Fruit fly (Drosophila melanogaster) whole organism, embryonic: ENCODE data around the gene IntS10.
A peak's percentile ranks its signal among the peaks of the same experiment; 100 is the strongest.

Experiments used
- B-H1 ChIP-seq: fragments of 200-800 bp; sonication (Bioruptor generic); IDR thresholded peaks from 3 replicates; pipeline ENCODE4 v1.3.6; 2022; ENCODE audit warnings: missing biosample characterization, missing genetic modification characterization
- BEAF-32 ChIP-seq: fragments of 200-800 bp; sonication (Bioruptor generic); optimal IDR thresholded peaks from 3 replicates; lab custom pipeline; 2017; ENCODE audit warnings: missing biosample characterization, missing genetic modification characterization, mild to moderate bottlenecking, moderate library complexity, missing genetic modification reagents
- CG10431 ChIP-seq: fragments of 200-800 bp; sonication (Bioruptor generic); optimal IDR thresholded peaks from 3 replicates; lab custom pipeline; 2018; ENCODE audit warnings: missing biosample characterization, mild to moderate bottlenecking, missing genetic modification characterization
- CG10654 ChIP-seq: fragments of 200-800 bp; sonication (Bioruptor generic); optimal IDR thresholded peaks from 2 replicates; lab custom pipeline; 2016; ENCODE audit warnings: missing biosample characterization, missing genetic modification characterization
- CG11456 ChIP-seq: fragments of 200-800 bp; sonication (Bioruptor generic); IDR thresholded peaks from 3 replicates; pipeline ENCODE4 v1.3.6; 2022; ENCODE audit warnings: missing biosample characterization, missing genetic modification characterization
- CG11695 ChIP-seq: fragments of 200-800 bp; sonication (Bioruptor generic); IDR thresholded peaks from 3 replicates; pipeline ENCODE4 v1.3.6; 2022; ENCODE audit warnings: missing biosample characterization, missing genetic modification characterization
- CG1647 ChIP-seq: fragments of 200-800 bp; sonication (Bioruptor generic); optimal IDR thresholded peaks from 3 replicates; lab custom pipeline; 2016; ENCODE audit warnings: missing biosample characterization, missing genetic modification characterization
- CG16815 ChIP-seq: fragments of 200-800 bp; sonication (Bioruptor generic); optimal IDR thresholded peaks from 3 replicates; lab custom pipeline; 2017; ENCODE audit warnings: missing biosample characterization, mild to moderate bottlenecking, missing genetic modification characterization
- CG17802 ChIP-seq: fragments of 200-800 bp; sonication (Bioruptor generic); optimal IDR thresholded peaks from 2 replicates; lab custom pipeline; 2018; ENCODE audit warnings: missing biosample characterization, mild to moderate bottlenecking, missing genetic modification characterization, moderate library complexity
- CG1792 ChIP-seq: fragments of 200-800 bp; sonication (Bioruptor generic); optimal IDR thresholded peaks from 2 replicates; lab custom pipeline; 2016; ENCODE audit warnings: missing biosample characterization, missing genetic modification characterization
- CG2116 ChIP-seq: fragments of 200-800 bp; sonication (Bioruptor generic); optimal IDR thresholded peaks from 3 replicates; lab custom pipeline; 2018; ENCODE audit warnings: missing biosample characterization, mild to moderate bottlenecking, missing genetic modification characterization
- CG31224 ChIP-seq: fragments of 200-800 bp; sonication (Bioruptor generic); IDR thresholded peaks from 2 replicates; pipeline ENCODE4 v1.3.6; 2022; ENCODE audit warnings: missing biosample characterization, missing genetic modification characterization
- CG34422 ChIP-seq: fragments of 200-800 bp; sonication (Bioruptor generic); IDR thresholded peaks from 3 replicates; pipeline ENCODE4 v1.3.6; 2022; ENCODE audit warnings: missing biosample characterization, missing genetic modification characterization
- CG42726 ChIP-seq: fragments of 200-800 bp; sonication (Bioruptor generic); IDR thresholded peaks from 2 replicates; pipeline ENCODE4 v1.3.6; 2022; ENCODE audit warnings: missing biosample characterization, missing genetic modification characterization; ENCODE audit not compliant: partially characterized antibody
- CG5245 ChIP-seq: fragments of 200-800 bp; sonication (Bioruptor generic); optimal IDR thresholded peaks from 3 replicates; lab custom pipeline; 2016; ENCODE audit warnings: missing biosample characterization, missing genetic modification characterization
- CG6689 ChIP-seq: fragments of 200-800 bp; sonication (Bioruptor generic); IDR thresholded peaks from 2 replicates; pipeline ENCODE4 v1.3.6; 2022; ENCODE audit warnings: missing biosample characterization, missing genetic modification characterization
- CG8290 ChIP-seq, 3 experiments: fragments of 200-800 bp; sonication (Bioruptor generic); optimal IDR thresholded peaks; 2 replicates each; lab custom pipeline; 2016 to 2019; ENCODE audit warnings: missing biosample characterization in 3 of 3, missing genetic modification characterization in 3 of 3, mild to moderate bottlenecking in 2 of 3, moderate library complexity in 1 of 3
- CG8359 ChIP-seq: fragments of 200-800 bp; sonication (Bioruptor generic); optimal IDR thresholded peaks from 2 replicates; lab custom pipeline; 2017; ENCODE audit warnings: missing biosample characterization, mild to moderate bottlenecking, missing genetic modification characterization, borderline replicate concordance
- CG8924 ChIP-seq: fragments of 200-800 bp; optimal IDR thresholded peaks from 3 replicates; lab custom pipeline; 2019; ENCODE audit warnings: missing biosample characterization, mild to moderate bottlenecking, missing genetic modification characterization, moderate library complexity
- Dbx ChIP-seq: fragments of 200-800 bp; sonication (Bioruptor generic); IDR thresholded peaks from 3 replicates; pipeline ENCODE4 v1.3.6; 2022; ENCODE audit warnings: missing biosample characterization, missing genetic modification characterization
- Dip2 ChIP-seq: fragments of 200-800 bp; sonication (Bioruptor generic); IDR thresholded peaks from 2 replicates; pipeline ENCODE4 v1.3.6; 2022; ENCODE audit warnings: missing biosample characterization, missing genetic modification characterization
- Drgx ChIP-seq: fragments of 200-800 bp; sonication (Bioruptor generic); IDR thresholded peaks from 2 replicates; pipeline ENCODE4 v1.3.6; 2022; ENCODE audit warnings: missing biosample characterization, missing genetic modification characterization
- HmgD ChIP-seq: fragments of 200-800 bp; sonication (Bioruptor generic); optimal IDR thresholded peaks from 3 replicates; lab custom pipeline; 2016; ENCODE audit warnings: missing biosample characterization, missing genetic modification characterization
- Jarid2 ChIP-seq: fragments of 200-800 bp; sonication (Bioruptor generic); optimal IDR thresholded peaks from 3 replicates; lab custom pipeline; 2017; ENCODE audit warnings: mild to moderate bottlenecking, missing biosample characterization, missing genetic modification reagents, missing genetic modification characterization
- Max ChIP-seq: fragments of 200-800 bp; sonication (Bioruptor generic); optimal IDR thresholded peaks from 2 replicates; lab custom pipeline; 2016; ENCODE audit warnings: missing biosample characterization, mild to moderate bottlenecking, missing genetic modification characterization
- Mes4 ChIP-seq: fragments of 200-800 bp; sonication (Bioruptor generic); optimal IDR thresholded peaks from 2 replicates; lab custom pipeline; 2016; ENCODE audit warnings: missing biosample characterization, missing genetic modification characterization
- Sox102F ChIP-seq: fragments of 200-800 bp; sonication (Bioruptor generic); optimal IDR thresholded peaks from 2 replicates; lab custom pipeline; 2018; ENCODE audit warnings: missing biosample characterization, mild to moderate bottlenecking, missing genetic modification characterization, moderate library complexity
- TFAM ChIP-seq: fragments of 200-800 bp; sonication (Bioruptor generic); optimal IDR thresholded peaks from 2 replicates; lab custom pipeline; 2017; ENCODE audit warnings: missing biosample characterization, missing genetic modification characterization, inconsistent platforms
- Trl ChIP-seq, 3 experiments: fragments of >200 bp in 2 of 3; fragments of 200-800 bp in 1 of 3; sonication (Bioruptor generic) in 1 of 3; optimal IDR thresholded peaks; 2 replicates in 1 of 3; 3 replicates in 2 of 3; lab custom pipeline; 2016 to 2017; ENCODE audit warnings: missing biosample characterization in 1 of 3, missing genetic modification characterization in 1 of 3
- amos ChIP-seq: fragments of 200-800 bp; sonication (Bioruptor generic); IDR thresholded peaks from 2 replicates; pipeline ENCODE4 v1.3.6; 2022; ENCODE audit warnings: missing biosample characterization, missing genetic modification characterization; ENCODE audit not compliant: partially characterized antibody
- bowl ChIP-seq: fragments of 200-800 bp; sonication (Bioruptor generic); IDR thresholded peaks from 2 replicates; pipeline ENCODE4 v1.3.6; 2022; ENCODE audit warnings: missing biosample characterization, missing genetic modification characterization
- cad ChIP-seq: fragments of >200 bp; optimal IDR thresholded peaks from 2 replicates; lab custom pipeline; 2017; ENCODE audit warnings: missing biosample characterization, missing genetic modification characterization
- cato ChIP-seq: fragments of 200-800 bp; sonication (Bioruptor generic); optimal IDR thresholded peaks from 2 replicates; lab custom pipeline; 2016; ENCODE audit warnings: missing biosample characterization, missing genetic modification characterization, borderline replicate concordance
- chinmo ChIP-seq: fragments of 200-800 bp; sonication (Bioruptor generic); IDR thresholded peaks from 4 replicates; pipeline ENCODE4 v1.3.6; 2022; ENCODE audit warnings: missing biosample characterization, missing genetic modification characterization; ENCODE audit not compliant: partially characterized antibody
- chm ChIP-seq: fragments of 200-800 bp; sonication (Bioruptor generic); IDR thresholded peaks from 2 replicates; pipeline ENCODE4 v1.3.6; 2022; ENCODE audit warnings: missing biosample characterization, missing genetic modification characterization
- crp ChIP-seq, 2 experiments: fragments of 200-800 bp; sonication (Bioruptor generic); optimal IDR thresholded peaks; 2 replicates in 1 of 2; 3 replicates in 1 of 2; lab custom pipeline; 2017; ENCODE audit warnings: missing biosample characterization in 2 of 2, missing genetic modification characterization in 2 of 2, mild to moderate bottlenecking in 1 of 2, moderate library complexity in 1 of 2
- ems ChIP-seq: fragments of 200-800 bp; sonication (Bioruptor generic); optimal IDR thresholded peaks from 3 replicates; lab custom pipeline; 2016; ENCODE audit warnings: missing biosample characterization, missing genetic modification characterization
- ewg ChIP-seq: fragments of 200-800 bp; sonication (Bioruptor generic); optimal IDR thresholded peaks from 3 replicates; lab custom pipeline; 2017; ENCODE audit warnings: mild to moderate bottlenecking, missing biosample characterization, missing genetic modification reagents, missing genetic modification characterization
- fu2 ChIP-seq: fragments of 200-800 bp; sonication (Bioruptor generic); optimal IDR thresholded peaks from 2 replicates; lab custom pipeline; 2016; ENCODE audit warnings: missing biosample characterization, missing genetic modification characterization
- jigr1 ChIP-seq: fragments of 200-800 bp; sonication (Bioruptor generic); IDR thresholded peaks from 3 replicates; pipeline ENCODE4 v1.3.6; 2022; ENCODE audit warnings: missing biosample characterization, missing genetic modification characterization
- lilli ChIP-seq: fragments of 200-800 bp; sonication (Bioruptor generic); optimal IDR thresholded peaks from 3 replicates; lab custom pipeline; 2016; ENCODE audit warnings: missing biosample characterization, missing genetic modification characterization
- mld ChIP-seq: fragments of 200-800 bp; sonication (Bioruptor generic); IDR thresholded peaks from 3 replicates; pipeline ENCODE4 v1.3.6; 2022; ENCODE audit warnings: missing biosample characterization, missing genetic modification characterization; ENCODE audit not compliant: partially characterized antibody
- pfk ChIP-seq: fragments of 200-800 bp; sonication (Bioruptor generic); optimal IDR thresholded peaks from 2 replicates; lab custom pipeline; 2018; ENCODE audit warnings: missing biosample characterization, mild to moderate bottlenecking, missing genetic modification characterization, moderate library complexity
- psq ChIP-seq: fragments of 200-800 bp; sonication (Bioruptor generic); optimal IDR thresholded peaks from 2 replicates; lab custom pipeline; 2017; ENCODE audit warnings: missing biosample characterization, missing genetic modification characterization
- scrt ChIP-seq: fragments of 200-800 bp; sonication (Bioruptor generic); optimal IDR thresholded peaks from 2 replicates; lab custom pipeline; 2018; ENCODE audit warnings: missing biosample characterization, mild to moderate bottlenecking, missing genetic modification characterization, moderate library complexity
- sug ChIP-seq: fragments of 200-800 bp; optimal IDR thresholded peaks from 2 replicates; lab custom pipeline; 2019; ENCODE audit warnings: missing biosample characterization, mild to moderate bottlenecking, missing genetic modification characterization, moderate library complexity
- tgo ChIP-seq: fragments of 200-800 bp; sonication (Bioruptor generic); IDR thresholded peaks from 3 replicates; pipeline ENCODE4 v1.3.6; 2022; ENCODE audit warnings: missing biosample characterization, missing genetic modification characterization
- wek ChIP-seq: fragments of 200-800 bp; sonication (Bioruptor generic); optimal IDR thresholded peaks from 3 replicates; lab custom pipeline; 2018; ENCODE audit warnings: missing biosample characterization, mild to moderate bottlenecking, missing genetic modification characterization, moderate library complexity
- zf30C ChIP-seq: fragments of 200-800 bp; sonication (Bioruptor generic); optimal IDR thresholded peaks from 3 replicates; lab custom pipeline; 2018; ENCODE audit warnings: missing biosample characterization, mild to moderate bottlenecking, missing genetic modification characterization

Gene IntS10

dm6 chr3L:3788790-3789421 is 17.6 kb upstream of the IntS10 start (continued):
- TF ChIP-seq CG11695 (GFP tag; lab: Robert Waterston, UW) (no peak), CG10431 (GFP tag; lab: Kevin White, UChicago) (no peak), cad (GFP tag; lab: Kevin White, UChicago) (peak; percentile 99), Max (GFP tag; lab: Kevin White, UChicago) (no peak), fu2 (GFP tag; lab: Kevin White, UChicago) (no peak), Mes4 (no peak), Dbx (GFP tag; lab: Robert Waterston, UW) (no peak), CG1792 (GFP tag; lab: Kevin White, UChicago) (no peak), tgo (no peak), TFAM (GFP tag; lab: Kevin White, UChicago) (no peak), CG31224 (GFP tag; lab: Robert Waterston, UW) (no peak), jigr1 (GFP tag; lab: Robert Waterston, UW) (no peak), B-H1 (no peak; the same call in 2 of the 3 replicates), zf30C (GFP tag; lab: Kevin White, UChicago) (peak; percentile 60), ewg (GFP tag; lab: Kevin White, UChicago) (peak; percentile 92), cato (GFP tag; lab: Kevin White, UChicago) (no peak), CG16815 (no peak), CG1647 (no peak), CG8924 (peak; percentile 66), amos (GFP tag; lab: Robert Waterston, UW) (peak; percentile 75), Drgx (GFP tag; lab: Robert Waterston, UW) (peak; percentile 17; the same call in 1 of the 2 replicates), HmgD (GFP tag; lab: Kevin White, UChicago) (peak; percentile 9), CG8359 (GFP tag; lab: Kevin White, UChicago) (no peak), chm (GFP tag; lab: Robert Waterston, UW) (no peak), psq (no peak), Trl (optimal IDR thresholded peaks at IDR 0.05; lab: Kevin White, UChicago) (peak; percentile 68 to 75), Trl (GFP tag; optimal IDR thresholded peaks at IDR 0.05; lab: Kevin White, UChicago) (peak; percentile 21), chinmo (GFP tag; lab: Robert Waterston, UW) (peak; percentile 86; the same call in 2 of the 4 replicates), CG8290 (GFP tag; optimal IDR thresholded peaks at IDR 0.05; lab: Kevin White, UChicago) (peak; percentile 51), CG8290 (tag; optimal IDR thresholded peaks at IDR 0.05; lab: Kevin White, UChicago) (peak in 1 of 2 experiments; percentile 73), CG11456 (no peak; the same call in 2 of the 3 replicates), scrt (peak; percentile 31), ems (GFP tag; lab: Kevin White, UChicago) (no peak), Dip2 (GFP tag; lab: Robert Waterston, UW) (no peak), CG34422 (GFP tag; lab: Robert Waterston, UW) (peak; percentile 71; the same call in 1 of the 3 replicates), wek (GFP tag; lab: Kevin White, UChicago) (no peak), mld (GFP tag; lab: Robert Waterston, UW) (no peak), crp (GFP tag; optimal IDR thresholded peaks at IDR 0.05; lab: Kevin White, UChicago) (no peak), Sox102F (GFP tag; lab: Kevin White, UChicago) (peak; percentile 23), CG42726 (GFP tag; lab: Robert Waterston, UW) (peak; percentile 81), CG6689 (GFP tag; lab: Robert Waterston, UW) (no peak), bowl (GFP tag; lab: Robert Waterston, UW) (no peak), pfk (GFP tag; lab: Kevin White, UChicago) (no peak), CG17802 (tag; lab: Kevin White, UChicago) (no peak), Jarid2 (GFP tag; lab: Kevin White, UChicago) (no peak), lilli (GFP tag; lab: Kevin White, UChicago) (no peak), CG2116 (GFP tag; lab: Kevin White, UChicago) (no peak), CG10654 (GFP tag; lab: Kevin White, UChicago) (no peak), CG5245 (GFP tag; lab: Kevin White, UChicago) (no peak), sug (tag; lab: Kevin White, UChicago) (peak; percentile 13), BEAF-32 (GFP tag; lab: Kevin White, UChicago) (no peak)
